Fruit fly (Drosophila melanogaster) whole organism, larva: Measurements from ENCODE around the gene CG34112.

ENCODE experiments used
- noc ChIP-seq: fragments of 200-800 bp; sonication (Bioruptor generic); optimal IDR thresholded peaks from 3 replicates; lab custom pipeline; 2019; ENCODE audit warnings: missing biosample characterization, mild to moderate bottlenecking, missing genetic modification characterization, moderate library complexity

The CG34112 gene

DNA sequence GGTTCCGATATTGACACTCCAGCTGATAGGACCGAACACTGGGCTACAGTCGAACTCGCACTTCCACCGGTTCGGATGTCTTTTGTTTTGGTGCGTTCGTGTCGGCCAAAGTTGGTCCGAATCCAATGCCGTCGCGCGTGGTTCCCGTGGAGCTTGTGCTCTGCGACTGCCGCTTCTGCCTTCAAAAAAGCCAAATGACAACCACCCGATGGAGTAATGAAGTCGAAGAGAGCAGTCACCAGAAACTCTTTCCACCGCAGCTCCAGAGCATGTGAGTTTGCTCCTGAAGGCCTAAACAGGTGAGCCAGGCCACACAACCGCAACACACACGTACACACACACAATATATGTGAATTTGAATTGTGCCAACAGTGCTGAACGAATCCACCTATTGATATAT is at the start of gene CG34112:
TSS of gene CG34112 (minus strand) at position 143 of the 400 bp plus-strand sequence.
- no peak for TF ChIP-seq noc (tag; lab: Kevin White, UChicago)

DNA sequence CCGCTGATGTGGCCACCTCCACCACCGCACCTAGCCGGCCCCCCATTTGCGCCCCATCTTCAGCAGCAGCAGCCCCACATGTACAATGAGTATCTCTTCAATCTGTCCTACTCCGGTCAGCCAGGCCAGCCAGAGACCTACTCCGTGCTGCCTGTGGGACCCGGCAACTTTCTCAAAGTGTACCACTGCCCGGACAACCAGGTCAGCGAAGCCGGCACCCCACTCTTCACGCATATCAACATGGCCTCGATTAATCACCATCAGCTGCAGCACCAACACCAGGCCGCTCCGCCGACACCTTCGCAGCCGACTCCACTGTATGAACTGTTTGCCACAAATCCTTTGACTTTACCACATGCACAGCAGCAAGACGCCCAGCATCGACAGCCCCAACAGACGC is 43.8 kb upstream of the CG34112 start:
- TF ChIP-seq noc (tag; lab: Kevin White, UChicago): no peak

DNA sequence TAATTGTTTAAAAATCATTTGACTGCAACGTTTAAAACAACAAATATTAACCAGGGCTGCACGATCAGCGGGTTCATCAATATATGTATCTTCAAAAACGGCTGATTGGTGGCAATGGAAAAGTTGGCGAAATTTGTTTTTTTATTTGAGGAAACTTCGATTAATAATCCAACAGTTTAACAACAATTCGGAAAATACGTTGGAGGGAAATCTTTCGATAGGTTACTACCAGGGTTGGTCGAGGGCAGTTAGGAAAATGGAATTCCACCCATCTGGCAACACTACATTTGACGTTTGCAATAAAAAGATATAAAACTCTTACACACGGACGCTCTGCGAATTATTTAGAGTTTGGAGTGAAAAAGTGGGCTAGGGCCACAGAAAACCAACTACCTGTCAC is 43.1 kb upstream of the CG34112 start, which contains the start of the genes Lipt2 and CG14650:
TSS of gene Lipt2 (minus strand) at position 217 of the 400 bp plus-strand sequence.
TSS of gene CG14650 (plus strand) at position 275 of the 400 bp plus-strand sequence.
- TF ChIP-seq noc (tag; lab: Kevin White, UChicago): no peak

DNA sequence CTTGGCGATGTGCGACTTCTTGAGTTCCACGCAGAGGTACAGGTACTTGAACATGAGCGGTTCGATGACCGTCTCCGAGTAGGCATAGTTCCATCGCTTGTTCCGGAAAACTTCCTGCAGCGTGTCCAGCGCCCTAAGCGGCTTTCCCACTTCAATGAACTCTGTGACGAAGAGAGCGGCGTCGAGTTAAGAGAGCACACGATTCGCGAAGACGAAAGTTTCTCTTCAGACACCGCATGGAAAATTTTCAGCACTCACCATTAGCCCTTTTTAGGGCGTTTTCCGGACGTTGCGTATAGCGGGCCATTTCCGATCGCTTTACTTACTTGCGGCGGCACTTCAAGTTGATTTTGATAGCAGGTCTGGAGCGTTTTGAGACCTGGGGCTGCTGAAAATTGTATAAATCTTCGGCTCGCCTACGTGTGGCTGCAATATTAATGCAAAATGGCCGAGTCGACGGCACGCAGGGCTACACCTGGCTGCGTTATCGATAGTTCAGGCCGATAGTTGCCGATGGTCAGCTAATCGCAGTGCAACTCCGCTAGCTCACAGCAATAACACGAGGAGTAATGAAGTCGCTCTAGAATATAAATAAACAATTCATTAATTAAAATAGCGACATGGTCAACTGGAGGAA is 39.5 kb upstream of the CG34112 start, which contains the start of the genes eIF3a and CG1074:
TSS of gene eIF3a (minus strand) at position 455 of the 637 bp plus-strand sequence.
TSS of gene CG1074 (plus strand) at position 525 of the 637 bp plus-strand sequence.
- peak; percentile 64 for TF ChIP-seq noc (tag; lab: Kevin White, UChicago)

DNA sequence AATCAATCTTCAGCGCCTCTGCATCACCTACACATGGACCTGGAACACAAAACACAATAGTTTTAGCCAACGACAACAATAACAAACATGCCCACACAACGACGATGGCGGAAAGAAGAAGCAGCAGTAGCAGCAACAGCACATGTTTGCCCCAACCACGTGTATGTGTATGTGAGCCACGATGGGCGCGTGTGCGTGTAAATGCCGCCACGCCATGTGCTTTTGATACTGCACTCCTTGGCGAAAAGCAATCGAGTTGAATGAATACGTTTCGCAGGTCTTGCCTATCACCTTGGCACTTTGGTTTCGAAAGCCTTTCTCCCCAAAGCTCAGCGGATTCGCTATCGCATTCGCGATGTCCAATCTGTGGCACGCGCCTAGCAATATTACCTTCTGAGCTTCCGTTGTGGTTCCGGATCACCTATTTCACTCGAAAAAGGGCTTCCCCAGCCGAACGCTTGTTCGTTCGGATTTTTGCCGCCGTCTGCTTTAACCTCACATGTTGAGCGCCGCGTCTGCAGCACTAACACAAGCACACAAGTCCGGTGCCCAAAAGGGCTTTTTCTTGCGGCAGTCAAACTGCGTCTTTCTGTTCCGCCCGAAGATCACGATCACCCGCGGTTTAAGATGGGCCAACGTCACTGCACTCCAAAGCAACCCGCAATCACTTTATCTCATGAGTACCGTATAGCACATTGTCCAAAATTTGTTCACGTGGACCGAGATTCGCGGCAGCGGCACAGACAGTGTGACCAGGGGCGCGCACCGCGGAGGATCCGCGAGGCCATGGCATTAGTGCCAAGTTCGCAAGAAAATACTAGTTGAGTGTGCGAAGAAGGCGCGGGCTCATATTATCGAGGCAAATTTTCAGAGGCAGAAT is 34.8 kb upstream of the CG34112 start, which contains the start of gene srl:
TSS of gene srl (minus strand) at position 751 of the 880 bp plus-strand sequence.
- no peak for TF ChIP-seq noc (tag; lab: Kevin White, UChicago)

DNA sequence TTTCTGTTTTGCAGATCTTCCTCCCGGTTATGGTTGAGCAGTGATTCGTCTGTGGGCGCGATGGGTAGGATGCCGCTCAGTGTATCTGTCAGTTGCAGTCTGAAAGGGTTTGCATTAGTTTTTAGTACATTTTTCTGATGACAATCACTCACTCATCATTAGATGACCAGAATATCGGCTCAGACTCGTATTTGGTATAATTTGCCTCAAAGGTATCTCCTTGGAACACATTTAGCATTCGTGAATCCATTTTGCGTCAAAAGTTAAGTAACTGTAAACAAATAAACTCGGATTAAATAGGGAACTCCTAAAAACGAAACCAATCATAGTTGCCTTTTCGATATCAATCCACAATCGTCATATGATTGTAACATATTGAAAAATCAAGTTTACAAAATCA is 32.7 kb upstream of the CG34112 start, which contains the start of gene CG31525:
TSS of gene CG31525 (plus strand) at position 301 of the 400 bp plus-strand sequence.
- TF ChIP-seq noc (tag; lab: Kevin White, UChicago): no peak

DNA sequence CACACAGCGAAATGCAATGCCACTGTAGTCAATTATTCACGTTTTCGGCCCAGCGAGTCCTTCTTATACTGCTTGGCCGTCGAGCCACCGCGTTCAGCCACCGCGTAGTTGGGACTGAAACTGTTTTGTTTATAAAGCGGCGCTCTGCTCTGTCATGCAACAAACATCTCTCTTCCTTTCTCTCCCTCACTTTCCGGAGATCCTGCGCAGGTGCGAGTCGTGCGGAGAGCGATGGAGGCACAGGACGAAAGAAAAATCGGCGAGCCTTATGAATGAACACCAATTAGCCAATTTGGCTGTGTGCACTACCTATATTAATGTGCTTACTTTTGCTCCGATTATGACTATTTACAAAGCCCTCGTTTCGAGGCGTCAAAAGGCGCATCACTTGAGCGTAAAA is 25.4 kb upstream of the CG34112 start, which contains the start of gene CG32944:
TSS of gene CG32944 (minus strand) at position 97 of the 400 bp plus-strand sequence.
- no peak for TF ChIP-seq noc (tag; lab: Kevin White, UChicago)

DNA sequence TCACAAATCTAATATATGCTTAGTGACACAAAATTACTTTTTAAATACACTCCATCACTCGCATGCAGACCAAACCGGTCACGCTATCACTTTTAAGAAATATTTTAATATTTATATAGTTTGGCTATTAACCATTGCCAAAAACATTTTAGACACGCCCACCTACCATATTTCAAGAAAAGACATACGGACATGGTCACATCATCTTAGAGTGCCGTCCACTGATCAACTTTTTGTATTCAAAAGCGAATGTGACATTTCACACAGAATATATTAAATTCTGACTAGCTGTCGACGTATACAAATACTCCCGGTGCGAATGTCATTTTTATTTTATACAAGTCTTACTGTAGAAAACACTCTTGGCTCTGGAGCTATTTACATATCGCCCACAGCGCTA is 22.1 kb upstream of the CG34112 start, which contains the start of gene CG31528:
TSS of gene CG31528 (plus strand) at position 301 of the 400 bp plus-strand sequence.
- no peak for TF ChIP-seq noc (tag; lab: Kevin White, UChicago)

DNA sequence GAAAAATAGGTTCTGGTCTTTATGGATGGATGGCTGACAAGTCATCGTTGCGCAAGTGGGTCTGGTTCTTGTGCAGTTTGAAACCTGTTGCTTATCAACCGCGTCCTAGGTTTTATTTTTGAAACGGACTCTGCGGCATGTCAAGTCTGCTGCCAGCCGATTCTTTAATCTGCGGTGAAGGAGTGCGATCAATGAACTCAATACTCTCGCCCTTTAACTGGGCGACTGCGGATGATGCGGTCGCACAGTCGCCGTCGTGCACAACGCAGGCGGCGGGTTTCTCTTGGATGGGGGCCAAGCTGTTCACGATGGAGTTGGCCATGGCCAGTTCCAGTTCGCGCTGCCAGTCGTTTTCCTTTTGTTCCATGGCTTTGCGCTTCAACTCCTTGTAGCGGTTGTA is 13.3 kb upstream of the CG34112 start:
- no peak for TF ChIP-seq noc (tag; lab: Kevin White, UChicago)

DNA sequence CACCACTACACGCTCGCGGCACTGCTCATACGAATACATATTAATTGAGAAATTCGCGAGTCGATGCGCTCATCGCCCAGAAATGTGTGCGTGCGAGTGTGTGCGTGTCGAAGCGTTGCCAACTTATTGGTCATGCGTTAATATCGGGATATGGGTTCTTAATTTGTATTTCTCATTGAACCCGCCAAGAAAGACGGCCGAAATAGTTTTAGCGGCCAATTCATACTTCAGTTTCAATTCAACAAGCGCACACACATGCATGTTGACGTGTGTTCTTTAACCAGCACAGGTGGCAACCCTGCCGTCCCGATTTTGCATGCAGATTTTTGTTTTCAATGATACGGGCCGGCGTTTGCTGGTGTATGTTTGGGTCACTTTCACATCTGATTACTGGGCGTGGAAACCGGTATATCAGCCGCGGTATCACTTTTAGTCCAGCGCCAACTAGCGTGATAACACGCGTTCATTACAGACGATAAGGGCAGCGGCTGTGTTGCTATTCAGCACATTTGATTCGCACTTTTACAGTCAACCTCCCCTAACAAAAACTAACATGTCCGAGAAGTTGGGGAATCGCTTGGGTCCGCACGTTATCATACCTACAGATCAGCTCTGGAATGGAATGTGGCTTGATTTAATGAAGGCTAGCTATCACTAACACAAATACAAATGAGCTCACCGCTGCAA is 9.8 kb upstream of the CG34112 start:
- peak; percentile 87 for TF ChIP-seq noc (tag; lab: Kevin White, UChicago)

DNA sequence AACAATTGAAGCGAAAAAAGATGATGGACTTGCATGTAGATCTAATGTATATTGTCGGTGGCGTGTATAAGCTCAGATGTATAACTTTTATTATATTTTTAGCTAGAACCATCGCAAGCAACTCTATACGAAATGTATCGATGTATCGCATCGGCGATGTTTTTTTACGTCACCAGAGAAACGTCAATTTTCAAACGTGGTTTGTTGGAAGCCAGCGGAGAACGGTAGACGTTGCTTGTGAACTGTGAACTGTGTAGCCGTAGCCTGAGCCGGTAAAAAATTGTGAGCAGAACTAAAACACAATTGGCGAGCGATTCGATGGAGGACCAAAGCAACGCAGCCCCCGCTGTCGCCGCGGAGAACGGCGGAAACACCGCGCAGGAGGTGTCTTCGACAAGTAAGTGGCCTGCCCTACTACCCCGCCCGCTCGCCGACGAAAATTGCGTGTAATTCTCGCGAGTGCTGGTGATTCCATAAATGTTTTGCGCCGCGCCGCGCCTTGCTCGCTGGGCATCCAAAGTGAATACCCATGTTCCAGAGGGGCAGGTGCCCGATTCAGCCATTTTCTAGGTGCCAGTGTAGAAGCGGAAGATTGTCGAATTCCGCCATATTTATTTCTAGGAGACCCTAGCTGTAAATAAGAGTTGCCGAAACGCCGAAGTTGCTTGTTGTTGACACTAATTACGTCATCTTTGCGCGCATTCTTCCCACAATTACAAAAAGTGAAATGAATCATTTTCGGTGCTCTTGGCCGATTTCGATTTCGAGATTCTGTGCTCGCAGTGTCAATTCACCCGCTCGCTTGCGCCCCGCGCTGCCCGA is 9.0 kb upstream of the CG34112 start, which contains the start of gene lost:
TSS of gene lost (plus strand) at position 193 of the 822 bp plus-strand sequence.
- TF ChIP-seq noc (tag; lab: Kevin White, UChicago): no peak

DNA sequence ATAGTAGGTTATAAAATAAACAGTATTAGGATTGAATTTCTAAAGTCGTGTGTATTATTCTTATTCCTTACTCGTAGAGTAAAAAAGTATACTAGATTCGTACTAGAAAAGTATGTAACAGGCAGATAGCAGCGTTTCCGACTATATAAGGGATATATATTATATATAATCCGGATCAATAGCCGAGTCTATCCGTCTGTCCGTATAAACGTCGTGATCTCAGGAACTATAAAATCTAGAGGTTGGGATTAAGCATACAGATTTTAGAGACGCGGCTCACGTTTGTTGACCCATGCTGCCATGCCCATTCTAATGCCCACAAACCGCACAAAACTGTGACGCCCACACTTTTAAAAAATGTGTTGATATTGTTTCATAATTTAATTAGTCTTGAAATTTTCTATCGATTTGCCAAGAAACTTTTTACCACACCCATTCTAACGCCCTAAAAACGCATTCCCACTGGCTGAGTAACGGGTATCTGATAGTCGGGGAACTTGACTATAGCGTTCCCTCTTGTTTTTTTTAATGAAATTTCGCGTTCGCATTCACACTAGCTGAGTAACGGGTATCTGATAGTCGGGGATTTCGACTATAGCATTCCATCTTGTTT is 8.0 kb upstream of the CG34112 start, which contains the start of gene CG9853:
TSS of gene CG9853 (minus strand) at position 51 of the 613 bp plus-strand sequence.
- TF ChIP-seq noc (tag; lab: Kevin White, UChicago): no peak

DNA sequence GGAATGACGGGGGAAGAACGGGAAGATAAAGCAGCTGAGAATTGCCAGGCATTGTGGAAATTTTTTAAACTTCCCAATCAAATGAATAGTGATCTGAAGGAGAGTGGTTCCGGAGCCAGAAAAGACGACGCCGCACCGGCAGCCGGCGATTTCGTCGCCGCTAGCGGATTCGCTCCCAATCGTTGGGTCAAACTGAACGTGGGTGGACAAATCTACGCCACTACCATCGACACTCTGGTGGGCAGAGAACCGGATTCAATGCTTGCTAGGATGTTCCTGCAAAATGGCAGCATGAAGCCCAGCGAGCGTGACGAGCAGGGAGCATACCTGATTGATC is 6.4 kb upstream of the CG34112 start, which contains the start of gene CG14647:
TSS of gene CG14647 (plus strand) at position 14 of the 337 bp plus-strand sequence.
- no peak for TF ChIP-seq noc (tag; lab: Kevin White, UChicago)
